Fruit fly (Drosophila melanogaster): ENCODE measurements around the gene GC.

dm6 chr3L:1579169-1579853 is 49.8 kb downstream of the GC start:
- TF ChIP-seq CTCF (optimal IDR thresholded peaks at IDR 0.05) (no peak), CG8478 (optimal IDR thresholded peaks at IDR 0.05) (no peak)
